Fruit fly (Drosophila melanogaster) whole organism, embryonic: ENCODE data around the gene Dredd.

Experiments
- BtbVII ChIP-seq: fragments of 200-800 bp; sonication (Bioruptor generic); optimal IDR thresholded peaks from 3 replicates; lab custom pipeline; 2017; ENCODE audit warnings: missing biosample characterization, mild to moderate bottlenecking, missing genetic modification characterization
- Bteb2 ChIP-seq: fragments of 200-800 bp; sonication (Bioruptor generic); optimal IDR thresholded peaks from 2 replicates; lab custom pipeline; 2016; ENCODE audit warnings: missing biosample characterization, missing genetic modification characterization
- CG10462 ChIP-seq: fragments of 200-800 bp; sonication (Bioruptor generic); optimal IDR thresholded peaks from 2 replicates; lab custom pipeline; 2016; ENCODE audit warnings: missing biosample characterization, missing genetic modification characterization
- CG12071 ChIP-seq: fragments of 200-800 bp; sonication (Bioruptor generic); optimal IDR thresholded peaks from 3 replicates; lab custom pipeline; 2018; ENCODE audit warnings: missing biosample characterization, mild to moderate bottlenecking, missing genetic modification characterization
- CG16813 ChIP-seq: fragments of 200-800 bp; sonication (Bioruptor generic); IDR thresholded peaks from 3 replicates; pipeline ENCODE4 v1.3.6; 2022; ENCODE audit warnings: missing biosample characterization, missing genetic modification characterization; ENCODE audit not compliant: partially characterized antibody
- CG17186 ChIP-seq: fragments of 200-800 bp; sonication (Bioruptor generic); optimal IDR thresholded peaks from 3 replicates; lab custom pipeline; 2017; ENCODE audit warnings: missing biosample characterization, missing genetic modification reagents, missing genetic modification characterization
- CG17829 ChIP-seq: fragments of 200-800 bp; optimal IDR thresholded peaks from 2 replicates; lab custom pipeline; 2019; ENCODE audit warnings: missing biosample characterization, mild to moderate bottlenecking, missing genetic modification characterization, moderate library complexity
- CG30403 ChIP-seq: fragments of 200-800 bp; sonication (Bioruptor generic); optimal IDR thresholded peaks from 3 replicates; lab custom pipeline; 2016; ENCODE audit warnings: missing biosample characterization, missing genetic modification characterization
- CG3281 ChIP-seq: fragments of 200-800 bp; sonication (Bioruptor generic); optimal IDR thresholded peaks from 3 replicates; lab custom pipeline; 2017; ENCODE audit warnings: missing biosample characterization, mild to moderate bottlenecking, missing genetic modification characterization
- CG34224 ChIP-seq: fragments of 200-800 bp; sonication (Bioruptor generic); IDR thresholded peaks from 3 replicates; pipeline ENCODE4 v1.3.6; 2022; ENCODE audit warnings: missing biosample characterization, missing genetic modification characterization; ENCODE audit not compliant: partially characterized antibody
- CG42726 ChIP-seq: fragments of 200-800 bp; sonication (Bioruptor generic); IDR thresholded peaks from 2 replicates; pipeline ENCODE4 v1.3.6; 2022; ENCODE audit warnings: missing biosample characterization, missing genetic modification characterization; ENCODE audit not compliant: partially characterized antibody
- CG4282 ChIP-seq: fragments of 200-800 bp; sonication (Bioruptor generic); optimal IDR thresholded peaks from 2 replicates; lab custom pipeline; 2016; ENCODE audit warnings: missing biosample characterization, missing genetic modification characterization
- CG4360 ChIP-seq: fragments of 200-800 bp; sonication (Bioruptor generic); IDR thresholded peaks from 2 replicates; pipeline ENCODE4 v1.3.6; 2022; ENCODE audit warnings: missing biosample characterization, missing genetic modification characterization
- CG4707 ChIP-seq: fragments of 200-800 bp; sonication (Bioruptor generic); optimal IDR thresholded peaks from 2 replicates; lab custom pipeline; 2018; ENCODE audit warnings: missing biosample characterization, mild to moderate bottlenecking, missing genetic modification characterization, moderate library complexity
- CG6683 ChIP-seq: fragments of 200-800 bp; sonication (Bioruptor generic); optimal IDR thresholded peaks from 2 replicates; lab custom pipeline; 2017; ENCODE audit warnings: missing biosample characterization, mild to moderate bottlenecking, missing genetic modification characterization, missing genetic modification reagents
- CG7357 ChIP-seq: fragments of 200-800 bp; sonication (Bioruptor generic); IDR thresholded peaks from 3 replicates; pipeline ENCODE4 v1.3.6; 2022; ENCODE audit warnings: missing biosample characterization, missing genetic modification characterization
- CG7963 ChIP-seq: fragments of 200-800 bp; sonication (Bioruptor generic); IDR thresholded peaks from 3 replicates; pipeline ENCODE4 v1.3.6; 2022; ENCODE audit warnings: missing biosample characterization, missing genetic modification characterization; ENCODE audit not compliant: partially characterized antibody
- CG8290 ChIP-seq, 3 experiments: fragments of 200-800 bp; sonication (Bioruptor generic); optimal IDR thresholded peaks; 2 replicates each; lab custom pipeline; 2016 to 2019; ENCODE audit warnings: missing biosample characterization in 3 of 3, missing genetic modification characterization in 3 of 3, mild to moderate bottlenecking in 2 of 3, moderate library complexity in 1 of 3
- CG8388 ChIP-seq: fragments of 200-800 bp; sonication (Bioruptor generic); optimal IDR thresholded peaks from 2 replicates; lab custom pipeline; 2019; ENCODE audit warnings: missing biosample characterization, mild to moderate bottlenecking, missing genetic modification characterization, moderate library complexity
- CG8944 ChIP-seq: fragments of 200-800 bp; sonication (Bioruptor generic); optimal IDR thresholded peaks from 3 replicates; lab custom pipeline; 2016; ENCODE audit warnings: missing biosample characterization, missing genetic modification characterization
- CTCF ChIP-seq: fragments of 200-800 bp; sonication (Bioruptor generic); optimal IDR thresholded peaks from 2 replicates; lab custom pipeline; 2017; ENCODE audit warnings: missing biosample characterization, mild to moderate bottlenecking, missing genetic modification characterization, moderate library complexity
- Dbx ChIP-seq: fragments of 200-800 bp; sonication (Bioruptor generic); IDR thresholded peaks from 3 replicates; pipeline ENCODE4 v1.3.6; 2022; ENCODE audit warnings: missing biosample characterization, missing genetic modification characterization
- Doc3 ChIP-seq: fragments of 200-800 bp; sonication (Bioruptor generic); IDR thresholded peaks from 3 replicates; pipeline ENCODE4 v1.3.6; 2022; ENCODE audit warnings: missing biosample characterization, missing genetic modification characterization; ENCODE audit not compliant: partially characterized antibody
- HLH54F ChIP-seq: fragments of 200-800 bp; sonication (Bioruptor generic); optimal IDR thresholded peaks from 3 replicates; lab custom pipeline; 2016; ENCODE audit warnings: missing biosample characterization, missing genetic modification characterization
- Hmr ChIP-seq: fragments of 200-800 bp; sonication (Bioruptor generic); optimal IDR thresholded peaks from 3 replicates; lab custom pipeline; 2017; ENCODE audit warnings: mild to moderate bottlenecking, missing biosample characterization, missing genetic modification reagents, missing genetic modification characterization
- MESR4 ChIP-seq: fragments of 200-800 bp; sonication (Bioruptor generic); optimal IDR thresholded peaks from 2 replicates; lab custom pipeline; 2018; ENCODE audit warnings: missing biosample characterization, mild to moderate bottlenecking, missing genetic modification characterization, moderate library complexity
- Mad ChIP-seq: fragments of 200-800 bp; sonication (Bioruptor generic); optimal IDR thresholded peaks from 2 replicates; lab custom pipeline; 2016; ENCODE audit warnings: missing biosample characterization, missing genetic modification characterization
- Sin3A ChIP-seq: fragments of >200 bp; optimal IDR thresholded peaks from 2 replicates; lab custom pipeline; 2018
- Sry-δ ChIP-seq: fragments of 200-800 bp; sonication (Bioruptor generic); optimal IDR thresholded peaks from 2 replicates; lab custom pipeline; 2016; ENCODE audit warnings: missing biosample characterization, missing genetic modification characterization
- Stat92E ChIP-seq, 3 experiments: fragments of >200 bp in 2 of 3; fragments of 200-800 bp in 1 of 3; sonication (Bioruptor generic) in 1 of 3; optimal IDR thresholded peaks; 2 replicates each; lab custom pipeline; 2017 to 2019; ENCODE audit warnings: missing biosample characterization in 3 of 3, missing genetic modification characterization in 3 of 3, mild to moderate bottlenecking in 1 of 3, moderate library complexity in 1 of 3
- ac ChIP-seq: fragments of 200-800 bp; sonication (Bioruptor generic); optimal IDR thresholded peaks from 3 replicates; lab custom pipeline; 2017; ENCODE audit warnings: missing biosample characterization, mild to moderate bottlenecking, missing genetic modification characterization
- al ChIP-seq: fragments of 200-800 bp; sonication (Bioruptor generic); IDR thresholded peaks from 2 replicates; pipeline ENCODE4 v1.3.6; 2022; ENCODE audit warnings: missing biosample characterization, missing genetic modification characterization
- bbx ChIP-seq: fragments of 200-800 bp; sonication (Bioruptor generic); IDR thresholded peaks from 2 replicates; pipeline ENCODE4 v1.3.6; 2022; ENCODE audit warnings: missing biosample characterization, missing genetic modification characterization; ENCODE audit not compliant: partially characterized antibody
- bowl ChIP-seq: fragments of 200-800 bp; sonication (Bioruptor generic); IDR thresholded peaks from 2 replicates; pipeline ENCODE4 v1.3.6; 2022; ENCODE audit warnings: missing biosample characterization, missing genetic modification characterization
- crp ChIP-seq, 2 experiments: fragments of 200-800 bp; sonication (Bioruptor generic); optimal IDR thresholded peaks; 2 replicates in 1 of 2; 3 replicates in 1 of 2; lab custom pipeline; 2017; ENCODE audit warnings: missing biosample characterization in 2 of 2, missing genetic modification characterization in 2 of 2, mild to moderate bottlenecking in 1 of 2, moderate library complexity in 1 of 2
- dpn ChIP-seq, 2 experiments: fragments of 200-800 bp; sonication (Bioruptor generic); optimal IDR thresholded peaks; 3 replicates each; lab custom pipeline; 2016; ENCODE audit warnings: missing biosample characterization in 2 of 2, missing genetic modification characterization in 2 of 2
- fd3F ChIP-seq: fragments of 200-800 bp; sonication (Bioruptor generic); optimal IDR thresholded peaks from 2 replicates; lab custom pipeline; 2018; ENCODE audit warnings: missing biosample characterization, mild to moderate bottlenecking, missing genetic modification characterization, moderate library complexity
- gcm ChIP-seq: fragments of 200-800 bp; sonication (Bioruptor generic); optimal IDR thresholded peaks from 2 replicates; lab custom pipeline; 2019; ENCODE audit warnings: missing biosample characterization, mild to moderate bottlenecking, missing genetic modification characterization, moderate library complexity
- her ChIP-seq: fragments of 200-800 bp; sonication (Bioruptor generic); optimal IDR thresholded peaks from 2 replicates; lab custom pipeline; 2016; ENCODE audit warnings: missing biosample characterization, missing genetic modification characterization
- jigr1 ChIP-seq: fragments of 200-800 bp; sonication (Bioruptor generic); IDR thresholded peaks from 3 replicates; pipeline ENCODE4 v1.3.6; 2022; ENCODE audit warnings: missing biosample characterization, missing genetic modification characterization
- ken ChIP-seq: fragments of 200-800 bp; sonication (Bioruptor generic); IDR thresholded peaks from 3 replicates; pipeline ENCODE4 v1.3.6; 2022; ENCODE audit warnings: missing biosample characterization, missing genetic modification characterization
- lmd ChIP-seq: fragments of 200-800 bp; sonication (Bioruptor generic); IDR thresholded peaks from 2 replicates; pipeline ENCODE4 v1.3.6; 2022; ENCODE audit warnings: missing biosample characterization, missing genetic modification characterization
- nerfin-2 ChIP-seq: fragments of 200-800 bp; sonication (Bioruptor generic); IDR thresholded peaks from 2 replicates; pipeline ENCODE4 v1.3.6; 2022; ENCODE audit warnings: missing biosample characterization, missing genetic modification characterization; ENCODE audit not compliant: partially characterized antibody
- oc ChIP-seq: fragments of 200-800 bp; sonication (Bioruptor generic); optimal IDR thresholded peaks from 2 replicates; lab custom pipeline; 2018; ENCODE audit warnings: missing biosample characterization, mild to moderate bottlenecking, missing genetic modification characterization, moderate library complexity
- prd ChIP-seq, 3 experiments: fragments of >200 bp in 2 of 3; fragments of 200-800 bp in 1 of 3; sonication (Bioruptor generic) in 1 of 3; optimal IDR thresholded peaks in 2 of 3; IDR thresholded peaks in 1 of 3; 2 replicates in 2 of 3; 3 replicates in 1 of 3; pipeline versions ENCODE4 v1.3.6 to Lab custom; 2017 to 2022; ENCODE audit warnings: missing biosample characterization in 1 of 3, missing genetic modification characterization in 1 of 3
- row ChIP-seq: fragments of 200-800 bp; sonication (Bioruptor generic); IDR thresholded peaks from 3 replicates; pipeline ENCODE4 v1.3.6; 2022; ENCODE audit warnings: missing biosample characterization, missing genetic modification characterization
- sob ChIP-seq: fragments of 200-800 bp; sonication (Bioruptor generic); IDR thresholded peaks from 2 replicates; pipeline ENCODE4 v1.3.6; 2022; ENCODE audit warnings: missing biosample characterization, missing genetic modification characterization
- unc-4 ChIP-seq: fragments of 200-800 bp; sonication (Bioruptor generic); IDR thresholded peaks from 2 replicates; pipeline ENCODE4 v1.3.6; 2022; ENCODE audit warnings: missing biosample characterization, missing genetic modification characterization; ENCODE audit not compliant: partially characterized antibody
- vnd ChIP-seq: fragments of 200-800 bp; sonication (Bioruptor generic); IDR thresholded peaks from 3 replicates; pipeline ENCODE4 v1.3.6; 2022; ENCODE audit warnings: missing biosample characterization, missing genetic modification characterization; ENCODE audit not compliant: partially characterized antibody

Dredd gene

dm6 chrX:617477-617795 is 17.9 kb downstream of the Dredd start (continued):
- TF ChIP-seq her (GFP tag; lab: Kevin White, UChicago) (peak; percentile 23), gcm (GFP tag; lab: Kevin White, UChicago) (no peak), row (GFP tag; lab: Robert Waterston, UW) (0 out of 3 replicates have a peak, but pooled peaks have one; percentile 8), bbx (GFP tag; lab: Robert Waterston, UW) (peak; percentile 88), CG16813 (GFP tag; lab: Robert Waterston, UW) (peak; percentile 77), CG30403 (GFP tag; lab: Kevin White, UChicago) (no peak), Mad (no peak), Stat92E (GFP tag; optimal IDR thresholded peaks at IDR 0.05; lab: Kevin White, UChicago) (peak in 1 of 3 experiments; percentile 2), CG34224 (GFP tag; lab: Robert Waterston, UW) (peak; percentile 71), bowl (no peak), oc (tag; lab: Kevin White, UChicago) (no peak), prd (optimal IDR thresholded peaks at IDR 0.05; lab: Kevin White, UChicago) (no peak), prd (GFP tag; IDR thresholded peaks at IDR 0.05; lab: Robert Waterston, UW) (0 out of 3 replicates have a peak, but pooled peaks have one; percentile 27), CG7963 (peak; percentile 64; the same call in 2 of the 3 replicates), jigr1 (GFP tag; lab: Robert Waterston, UW) (no peak), Bteb2 (GFP tag; lab: Kevin White, UChicago) (no peak), CG12071 (GFP tag; lab: Kevin White, UChicago) (no peak), unc-4 (GFP tag; lab: Robert Waterston, UW) (peak; percentile 77), CTCF (GFP tag; lab: Kevin White, UChicago) (peak; percentile 52), CG8290 (GFP tag; optimal IDR thresholded peaks at IDR 0.05; lab: Kevin White, UChicago) (no peak), CG8290 (tag; optimal IDR thresholded peaks at IDR 0.05; lab: Kevin White, UChicago) (peak in 1 of 2 experiments; percentile 68), HLH54F (GFP tag; lab: Kevin White, UChicago) (no peak), CG17186 (GFP tag; lab: Kevin White, UChicago) (peak; percentile 93), Sry-δ (GFP tag; lab: Kevin White, UChicago) (peak; percentile 77), Sin3A (peak; percentile 26), CG3281 (GFP tag; lab: Kevin White, UChicago) (no peak), CG4707 (GFP tag; lab: Kevin White, UChicago) (no peak), CG10462 (GFP tag; lab: Kevin White, UChicago) (no peak), MESR4 (GFP tag; lab: Kevin White, UChicago) (peak; percentile 35), crp (GFP tag; optimal IDR thresholded peaks at IDR 0.05; lab: Kevin White, UChicago) (no peak), ac (no peak), ken (GFP tag; lab: Robert Waterston, UW) (0 out of 3 replicates have a peak, but pooled peaks have one; percentile 16), fd3F (GFP tag; lab: Kevin White, UChicago) (no peak), Dbx (no peak), CG6683 (GFP tag; lab: Kevin White, UChicago) (no peak), dpn (GFP tag; optimal IDR thresholded peaks at IDR 0.05; lab: Kevin White, UChicago) (peak in 1 of 2 experiments; percentile 3), vnd (peak; percentile 91), BtbVII (no peak), lmd (GFP tag; lab: Robert Waterston, UW) (no peak), CG7357 (GFP tag; lab: Robert Waterston, UW) (no peak), Doc3 (peak; percentile 73), CG8388 (GFP tag; lab: Kevin White, UChicago) (no peak), CG4360 (GFP tag; lab: Robert Waterston, UW) (peak; percentile 91), CG4282 (GFP tag; lab: Kevin White, UChicago) (no peak), CG8944 (GFP tag; lab: Kevin White, UChicago) (no peak), al (GFP tag; lab: Robert Waterston, UW) (no peak), sob (GFP tag; lab: Robert Waterston, UW) (0 out of 2 replicates have a peak, but pooled peaks have one; percentile 11), Hmr (GFP tag; lab: Kevin White, UChicago) (peak; percentile 36), CG17829 (peak; percentile 16), CG42726 (GFP tag; lab: Robert Waterston, UW) (peak; percentile 85; the same call in 1 of the 2 replicates), nerfin-2 (GFP tag; lab: Robert Waterston, UW) (peak; percentile 42; the same call in 1 of the 2 replicates)
